Worm (Caenorhabditis elegans) whole organism, young adult: ENCODE measurements around the gene Y53G8AL.1.

Source experiments
- B0336.3 ChIP-seq: fragments of 200-800 bp; sonication (Bioruptor generic); IDR thresholded peaks from 2 replicates; pipeline ENCODE4 v1.3.6; 2022; ENCODE audit warnings: missing genetic modification characterization, missing compliant biosample characterization
- C06A6.2 ChIP-seq: fragments of 200-800 bp; sonication (Bioruptor generic); conservative IDR thresholded peaks from 2 replicates; pipeline ENCODE4 v1.3.6; 2022; ENCODE audit warnings: missing genetic modification characterization, missing compliant biosample characterization
- F33H1.4 ChIP-seq: fragments of 200-800 bp; sonication (Bioruptor generic); IDR thresholded peaks from 2 replicates; pipeline ENCODE4 v1.3.6; 2022; ENCODE audit warnings: missing genetic modification reagents, missing genetic modification characterization, missing compliant biosample characterization
- F39B2.1 ChIP-seq: fragments of 200-800 bp; sonication (Bioruptor generic); IDR thresholded peaks from 2 replicates; pipeline ENCODE4 v1.3.6; 2022; ENCODE audit warnings: missing genetic modification reagents, missing genetic modification characterization, missing compliant biosample characterization
- F49E8.2 ChIP-seq: sonication (generic microtip); optimal IDR thresholded peaks from 3 replicates; lab custom pipeline; 2017; ENCODE audit warnings: missing genetic modification characterization, mild to moderate bottlenecking, missing compliant biosample characterization, antibody characterized with exemption, moderate library complexity; ENCODE audit not compliant: insufficient read depth
- K11D2.4 ChIP-seq: fragments of 200-800 bp; sonication (Bioruptor generic); IDR thresholded peaks from 2 replicates; pipeline ENCODE4 v1.3.6; 2022; ENCODE audit warnings: missing genetic modification reagents, missing genetic modification characterization, missing compliant biosample characterization
- K12H6.12 ChIP-seq: fragments of 200-800 bp; sonication (Bioruptor generic); optimal IDR thresholded peaks from 2 replicates; lab custom pipeline; 2018; ENCODE audit warnings: mild to moderate bottlenecking, missing genetic modification characterization, missing compliant biosample characterization
- T07F8.4 ChIP-seq: sonication (generic microtip); optimal IDR thresholded peaks from 2 replicates; lab custom pipeline; 2016; ENCODE audit warnings: mild to moderate bottlenecking, missing genetic modification characterization, moderate library complexity, missing compliant biosample characterization
- Y67H2A.10 ChIP-seq: fragments of 200-800 bp; sonication (Bioruptor generic); conservative IDR thresholded peaks from 2 replicates; pipeline ENCODE4 v1.3.6; 2022; ENCODE audit warnings: missing genetic modification reagents, missing genetic modification characterization, missing compliant biosample characterization
- Y95B8A.8 ChIP-seq: fragments of 200-800 bp; sonication (Bioruptor generic); IDR thresholded peaks from 2 replicates; pipeline ENCODE4 v1.3.6; 2022; ENCODE audit warnings: missing genetic modification reagents, missing genetic modification characterization, missing compliant biosample characterization
- ZK185.1 ChIP-seq: sonication (generic microtip); optimal IDR thresholded peaks from 2 replicates; lab custom pipeline; 2016; ENCODE audit warnings: mild to moderate bottlenecking, missing genetic modification characterization, missing compliant biosample characterization; ENCODE audit not compliant: poor library complexity, severe bottlenecking
- ama-1 ChIP-seq, 3 experiments: fragments of 150-350 bp in 1 of 3; sonication (generic microtip) in 2 of 3; optimal IDR thresholded peaks; 2 replicates each; lab custom pipeline; 2014 to 2018; ENCODE audit warnings: missing biosample characterization in 2 of 3, missing genetic modification characterization in 2 of 3, missing genetic modification reagents in 2 of 3
- aptf-3 ChIP-seq: fragments of 200-800 bp; sonication (Bioruptor generic); IDR thresholded peaks from 2 replicates; pipeline ENCODE4 v1.3.6; 2022; ENCODE audit warnings: missing genetic modification characterization, missing compliant biosample characterization
- attf-3 ChIP-seq: fragments of 200-800 bp; sonication (Bioruptor generic); conservative IDR thresholded peaks from 2 replicates; pipeline ENCODE4 v1.3.6; 2022; ENCODE audit warnings: missing genetic modification reagents, missing genetic modification characterization, missing compliant biosample characterization
- attf-5 ChIP-seq: fragments of 200-800 bp; sonication (Bioruptor generic); optimal IDR thresholded peaks from 2 replicates; lab custom pipeline; 2018; ENCODE audit warnings: mild to moderate bottlenecking, missing genetic modification characterization, missing compliant biosample characterization
- cebp-1 ChIP-seq, 2 experiments: fragments of 200-800 bp in 1 of 2; sonication (Bioruptor generic) in 1 of 2; sonication (generic microtip) in 1 of 2; IDR thresholded peaks in 1 of 2; optimal IDR thresholded peaks in 1 of 2; 2 replicates each; pipeline versions ENCODE4 v1.3.6 to Lab custom; 2017 to 2022; ENCODE audit warnings: missing compliant biosample characterization in 2 of 2, missing genetic modification characterization in 2 of 2, mild to moderate bottlenecking in 1 of 2, missing genetic modification reagents in 1 of 2, moderate library complexity in 1 of 2
- cebp-2 ChIP-seq: fragments of 200-800 bp; sonication (Bioruptor generic); IDR thresholded peaks from 2 replicates; pipeline ENCODE4 v1.3.6; 2022; ENCODE audit warnings: missing genetic modification characterization, missing compliant biosample characterization
- ceh-40 ChIP-seq: fragments of 200-800 bp; sonication (Bioruptor generic); IDR thresholded peaks from 2 replicates; pipeline ENCODE4 v1.3.6; 2022; ENCODE audit warnings: missing genetic modification characterization, missing compliant biosample characterization
- ets-4 ChIP-seq: fragments of 200-800 bp; sonication (Bioruptor generic); optimal IDR thresholded peaks from 2 replicates; lab custom pipeline; 2018; ENCODE audit warnings: mild to moderate bottlenecking, missing genetic modification characterization, missing compliant biosample characterization
- fkh-3 ChIP-seq: sonication (generic microtip); optimal IDR thresholded peaks from 2 replicates; lab custom pipeline; 2016; ENCODE audit warnings: mild to moderate bottlenecking, missing genetic modification characterization, missing compliant biosample characterization
- gei-17 ChIP-seq: fragments of 200-800 bp; sonication (Bioruptor generic); optimal IDR thresholded peaks from 2 replicates; lab custom pipeline; 2018; ENCODE audit warnings: mild to moderate bottlenecking, missing genetic modification characterization, missing compliant biosample characterization
- hlh-26 ChIP-seq: fragments of 200-800 bp; sonication (Bioruptor generic); conservative IDR thresholded peaks from 2 replicates; pipeline ENCODE4 v1.3.6; 2022; ENCODE audit warnings: missing genetic modification reagents, missing genetic modification characterization, missing compliant biosample characterization
- hmg-1.2 ChIP-seq: fragments of 200-800 bp; sonication (Bioruptor generic); IDR thresholded peaks from 2 replicates; pipeline ENCODE4 v1.3.6; 2022; ENCODE audit warnings: missing genetic modification reagents, missing genetic modification characterization, missing compliant biosample characterization
- let-607 ChIP-seq, 2 experiments: fragments of 200-800 bp in 1 of 2; sonication (Bioruptor generic) in 1 of 2; sonication (generic microtip) in 1 of 2; optimal IDR thresholded peaks; 2 replicates each; lab custom pipeline; 2016 to 2018; ENCODE audit warnings: mild to moderate bottlenecking in 2 of 2, missing compliant biosample characterization in 2 of 2, missing genetic modification characterization in 2 of 2, moderate library complexity in 2 of 2, missing genotype in 1 of 2
- lin-26 ChIP-seq: fragments of 200-800 bp; sonication (Bioruptor generic); IDR thresholded peaks from 2 replicates; pipeline ENCODE4 v1.3.6; 2022; ENCODE audit warnings: missing genetic modification reagents, missing genetic modification characterization, missing compliant biosample characterization
- lin-35 ChIP-seq, 3 experiments: fragments of 150-350 bp in 2 of 3; sonication (generic microtip) in 1 of 3; optimal IDR thresholded peaks; 2 replicates each; lab custom pipeline; 2014 to 2018; ENCODE audit warnings: missing biosample characterization in 3 of 3, missing genetic modification characterization in 3 of 3, missing genetic modification reagents in 3 of 3
- lin-54 ChIP-seq: fragments of 200-800 bp; sonication (Bioruptor generic); optimal IDR thresholded peaks from 2 replicates; lab custom pipeline; 2018; ENCODE audit warnings: mild to moderate bottlenecking, missing genetic modification characterization, missing compliant biosample characterization
- lsl-1 ChIP-seq: fragments of 200-800 bp; sonication (Bioruptor generic); optimal IDR thresholded peaks from 2 replicates; lab custom pipeline; 2018; ENCODE audit warnings: mild to moderate bottlenecking, missing genetic modification characterization, moderate library complexity, missing compliant biosample characterization
- madf-3 ChIP-seq: fragments of 200-800 bp; sonication (Bioruptor generic); IDR thresholded peaks from 2 replicates; pipeline ENCODE4 v1.3.6; 2022; ENCODE audit warnings: missing genetic modification reagents, missing genetic modification characterization, missing compliant biosample characterization
- mcd-1 ChIP-seq: fragments of 200-800 bp; sonication (Bioruptor generic); IDR thresholded peaks from 2 replicates; pipeline ENCODE4 v1.3.6; 2022; ENCODE audit warnings: missing genetic modification reagents, missing genetic modification characterization, missing compliant biosample characterization
- mel-28 ChIP-seq: sonication (generic microtip); optimal IDR thresholded peaks from 2 replicates; lab custom pipeline; 2016; ENCODE audit warnings: borderline replicate concordance, mild to moderate bottlenecking, missing genetic modification characterization, missing compliant biosample characterization
- mes-4 ChIP-seq: sonication (generic microtip); optimal IDR thresholded peaks from 2 replicates; lab custom pipeline; 2016; ENCODE audit warnings: missing genotype, missing genetic modification characterization, missing compliant biosample characterization
- nfyb-1 ChIP-seq: fragments of 200-800 bp; sonication (Bioruptor generic); IDR thresholded peaks from 2 replicates; pipeline ENCODE4 v1.3.6; 2022; ENCODE audit warnings: missing genetic modification reagents, missing genetic modification characterization, missing compliant biosample characterization
- nhr-120 ChIP-seq: fragments of 200-800 bp; sonication (Bioruptor generic); IDR thresholded peaks from 2 replicates; pipeline ENCODE4 v1.3.6; 2022; ENCODE audit warnings: missing genetic modification characterization, missing compliant biosample characterization
- nhr-179 ChIP-seq: sonication (generic microtip); optimal IDR thresholded peaks from 2 replicates; lab custom pipeline; 2016; ENCODE audit warnings: mild to moderate bottlenecking, missing genetic modification characterization, missing compliant biosample characterization
- nhr-27 ChIP-seq: fragments of 200-800 bp; sonication (Bioruptor generic); optimal IDR thresholded peaks from 2 replicates; lab custom pipeline; 2018; ENCODE audit warnings: mild to moderate bottlenecking, missing genetic modification characterization, moderate library complexity, missing compliant biosample characterization
- nhr-80 ChIP-seq: sonication (generic microtip); optimal IDR thresholded peaks from 2 replicates; lab custom pipeline; 2016; ENCODE audit warnings: missing genetic modification characterization, missing compliant biosample characterization
- pha-4 ChIP-seq: fragments of 150-350 bp; sonication (generic microtip); optimal IDR thresholded peaks from 2 replicates; lab custom pipeline; 2014; ENCODE audit warnings: missing biosample characterization, missing genetic modification reagents, missing genetic modification characterization
- rcor-1 ChIP-seq: fragments of 200-800 bp; sonication (Bioruptor generic); IDR thresholded peaks from 2 replicates; pipeline ENCODE4 v1.3.6; 2022; ENCODE audit warnings: missing genetic modification reagents, missing genetic modification characterization, missing compliant biosample characterization
- rec-8 ChIP-seq, 2 experiments: sonication (generic microtip); optimal IDR thresholded peaks; 2 replicates each; lab custom pipeline; 2016; ENCODE audit warnings: mild to moderate bottlenecking in 2 of 2, missing genetic modification characterization in 2 of 2, missing genetic modification reagents in 2 of 2, missing genotype in 2 of 2, missing biosample characterization in 1 of 2, missing compliant biosample characterization in 1 of 2, moderate library complexity in 1 of 2
- snpc-4 ChIP-seq, 5 experiments: fragments of 150-350 bp in 1 of 5; sonication (generic microtip) in 4 of 5; optimal IDR thresholded peaks; 2 replicates each; lab custom pipeline; 2014 to 2018; ENCODE audit warnings: missing genetic modification characterization in 5 of 5, missing biosample characterization in 3 of 5, antibody characterized with exemption in 2 of 5, mild to moderate bottlenecking in 2 of 5, missing compliant biosample characterization in 2 of 5, missing genotype in 2 of 5, moderate library complexity in 2 of 5, missing genetic modification reagents in 1 of 5
- somi-1 ChIP-seq: fragments of 200-800 bp; sonication (Bioruptor generic); optimal IDR thresholded peaks from 2 replicates; lab custom pipeline; 2018; ENCODE audit warnings: mild to moderate bottlenecking, missing genetic modification characterization, missing compliant biosample characterization
- sptf-2 ChIP-seq: fragments of 200-800 bp; sonication (Bioruptor generic); optimal IDR thresholded peaks from 2 replicates; lab custom pipeline; 2018; ENCODE audit warnings: mild to moderate bottlenecking, missing genetic modification characterization, missing compliant biosample characterization
- tbp1 ChIP-seq: fragments of 200-800 bp; sonication (Bioruptor generic); optimal IDR thresholded peaks from 2 replicates; lab custom pipeline; 2018; ENCODE audit warnings: mild to moderate bottlenecking, missing genetic modification characterization, missing compliant biosample characterization
- tlf-1 ChIP-seq: fragments of 200-800 bp; sonication (Bioruptor generic); optimal IDR thresholded peaks from 2 replicates; lab custom pipeline; 2018; ENCODE audit warnings: mild to moderate bottlenecking, missing genetic modification characterization, missing compliant biosample characterization
- unc-62 ChIP-seq: fragments of 150-350 bp; optimal IDR thresholded peaks from 2 replicates; lab custom pipeline; 2014; ENCODE audit warnings: missing biosample characterization, missing genetic modification reagents, missing genetic modification characterization
- ztf-26 ChIP-seq: sonication (generic microtip); optimal IDR thresholded peaks from 2 replicates; lab custom pipeline; 2017; ENCODE audit warnings: missing genetic modification characterization, missing compliant biosample characterization

Gene Y53G8AL.1

DNA sequence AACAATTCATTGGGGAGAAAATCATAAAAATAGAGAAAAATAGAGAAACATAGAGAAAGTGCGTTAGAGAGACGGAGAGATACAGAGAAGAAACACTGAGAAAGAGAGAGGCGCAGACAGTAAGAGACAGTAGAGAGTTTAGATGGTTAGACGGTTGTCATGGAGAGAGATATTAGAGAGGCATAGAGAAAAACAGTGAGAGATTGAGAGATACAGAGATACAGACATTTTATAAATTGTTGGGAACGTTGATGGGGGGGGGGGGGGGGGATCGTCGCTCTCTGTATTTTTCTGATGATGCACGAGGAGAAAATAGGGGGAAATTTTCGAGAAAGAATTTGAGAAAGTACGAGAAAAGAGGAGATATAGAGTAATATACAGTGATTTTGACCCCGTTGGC is 46.4 kb downstream of the Y53G8AL.1 start:
- TF ChIP-seq nhr-80 (tag; lab: Kevin White, UChicago) = peak; percentile 14
- peak; percentile 77 for TF ChIP-seq C06A6.2 (GFP tag; lab: Robert Waterston, UW)
- no peak for TF ChIP-seq nhr-120
- TF ChIP-seq madf-3 (GFP tag; lab: Robert Waterston, UW) = no peak
- TF ChIP-seq mcd-1 (GFP tag; lab: Robert Waterston, UW) = peak; percentile 56
- peak; percentile 6 for TF ChIP-seq gei-17 (GFP tag; lab: Kevin White, UChicago)
- no peak for TF ChIP-seq rec-8 (tag; optimal IDR thresholded peaks at IDR 0.05; lab: Kevin White, UChicago)
- no peak for TF ChIP-seq attf-3 (GFP tag; lab: Robert Waterston, UW)
- TF ChIP-seq unc-62 (GFP tag; lab: Kevin White, UChicago) = no peak
- no peak for TF ChIP-seq hlh-26 (GFP tag; lab: Robert Waterston, UW)
- TF ChIP-seq K12H6.12 (tag; lab: Kevin White, UChicago) = peak; percentile 34
- no peak for TF ChIP-seq ceh-40
- TF ChIP-seq ztf-26 (tag; lab: Kevin White, UChicago) = peak; percentile 91
- TF ChIP-seq Y95B8A.8 (GFP tag; lab: Robert Waterston, UW) = no peak
- TF ChIP-seq sptf-2 (GFP tag; lab: Kevin White, UChicago) = no peak
- no peak for TF ChIP-seq nhr-179
- no peak for TF ChIP-seq lin-26 (GFP tag; lab: Robert Waterston, UW)
- peak; percentile 62 for TF ChIP-seq attf-5
- TF ChIP-seq nhr-27 (tag; lab: Kevin White, UChicago) = no peak
- peak; percentile 50 for TF ChIP-seq lin-54 (GFP tag; lab: Kevin White, UChicago)
- no peak for TF ChIP-seq aptf-3 (GFP tag; lab: Robert Waterston, UW)
- no peak for TF ChIP-seq cebp-2 (GFP tag; lab: Robert Waterston, UW)
- no peak for TF ChIP-seq nfyb-1
- TF ChIP-seq ama-1 (optimal IDR thresholded peaks at IDR 0.05; lab: Kevin White, UChicago) = no peak
- no peak for TF ChIP-seq ama-1 (GFP tag; optimal IDR thresholded peaks at IDR 0.05; lab: Kevin White, UChicago)
- peak; percentile 0 for TF ChIP-seq tlf-1 (GFP tag; lab: Kevin White, UChicago)
- no peak for TF ChIP-seq fkh-3
- TF ChIP-seq F39B2.1 (GFP tag; lab: Robert Waterston, UW) = no peak
- peak; percentile 84 for TF ChIP-seq somi-1 (GFP tag; lab: Kevin White, UChicago)
- peak; percentile 46; the same call in 1 of the 2 replicates for TF ChIP-seq B0336.3 (GFP tag; lab: Robert Waterston, UW)
- no peak for TF ChIP-seq F49E8.2 (tag; lab: Kevin White, UChicago)
- no peak for TF ChIP-seq mel-28
- TF ChIP-seq cebp-1 (GFP tag; IDR thresholded peaks at IDR 0.05; lab: Robert Waterston, UW) = no peak
- TF ChIP-seq cebp-1 (tag; optimal IDR thresholded peaks at IDR 0.05; lab: Kevin White, UChicago) = peak; percentile 69
- peak; percentile 98 for TF ChIP-seq hmg-1.2
- no peak for TF ChIP-seq snpc-4 (GFP tag; optimal IDR thresholded peaks at IDR 0.05; lab: Kevin White, UChicago)
- no peak for TF ChIP-seq snpc-4 (tag; optimal IDR thresholded peaks at IDR 0.05; lab: Kevin White, UChicago)
- no peak for TF ChIP-seq mes-4 (tag; lab: Kevin White, UChicago)
- no peak for TF ChIP-seq T07F8.4 (tag; lab: Kevin White, UChicago)
- TF ChIP-seq K11D2.4 = peak; percentile 80
- peak in 1 of 3 experiments; percentile 56 for TF ChIP-seq lin-35 (GFP tag; optimal IDR thresholded peaks at IDR 0.05; lab: Kevin White, UChicago)
- TF ChIP-seq lsl-1 = no peak
- TF ChIP-seq rcor-1 (GFP tag; lab: Robert Waterston, UW) = no peak; the same call in 1 of the 2 replicates
- TF ChIP-seq Y67H2A.10 (GFP tag; lab: Robert Waterston, UW) = no peak
- TF ChIP-seq F33H1.4 = no peak
- peak; percentile 43 for TF ChIP-seq tbp1
- TF ChIP-seq let-607 (tag; optimal IDR thresholded peaks at IDR 0.05; lab: Kevin White, UChicago) = no peak
- TF ChIP-seq pha-4 (tag; lab: Kevin White, UChicago) = no peak
- TF ChIP-seq ZK185.1 (tag; lab: Kevin White, UChicago) = no peak
- no peak for TF ChIP-seq ets-4 (GFP tag; lab: Kevin White, UChicago)
